Worm (Caenorhabditis elegans) whole organism, early embryonic: ENCODE results near the gene F11E6.6.

Experiments
- ama-1 ChIP-seq: fragments of 150-350 bp; optimal IDR thresholded peaks from 2 replicates; lab custom pipeline; 2014
- ceh-13 ChIP-seq: fragments of 200-800 bp; sonication (Bioruptor generic); optimal IDR thresholded peaks from 2 replicates; lab custom pipeline; 2018; ENCODE audit warnings: mild to moderate bottlenecking, missing genetic modification characterization, missing compliant biosample characterization
- ceh-36 ChIP-seq: sonication (generic microtip); optimal IDR thresholded peaks from 2 replicates; lab custom pipeline; 2016; ENCODE audit warnings: missing genetic modification characterization, inconsistent platforms, missing compliant biosample characterization
- flt-1 ChIP-seq: fragments of 200-800 bp; sonication (Bioruptor generic); IDR thresholded peaks from 2 replicates; pipeline ENCODE4 v1.3.6; 2022; ENCODE audit warnings: missing genetic modification characterization, missing compliant biosample characterization
- hmbx-1 ChIP-seq: sonication (generic microtip); optimal IDR thresholded peaks from 2 replicates; lab custom pipeline; 2016; ENCODE audit warnings: mild to moderate bottlenecking, missing genetic modification characterization, missing compliant biosample characterization
- hnd-1 ChIP-seq: sonication (generic microtip); optimal IDR thresholded peaks from 2 replicates; lab custom pipeline; 2016; ENCODE audit warnings: missing genetic modification characterization, missing compliant biosample characterization
- pes-1 ChIP-seq: fragments of 200-800 bp; sonication (Bioruptor generic); IDR thresholded peaks from 2 replicates; pipeline ENCODE4 v1.3.6; 2022; ENCODE audit warnings: missing genetic modification reagents, missing genetic modification characterization, missing compliant biosample characterization
- scrt-1 ChIP-seq: fragments of 200-800 bp; sonication (Bioruptor generic); IDR thresholded peaks from 2 replicates; pipeline ENCODE4 v1.3.6; 2022; ENCODE audit warnings: missing genetic modification characterization, missing compliant biosample characterization
- sea-1 ChIP-seq: fragments of 200-800 bp; sonication (Bioruptor generic); conservative IDR thresholded peaks from 2 replicates; pipeline ENCODE4 v1.3.6; 2022; ENCODE audit warnings: missing genetic modification characterization, missing compliant biosample characterization
- tbx-11 ChIP-seq: fragments of 200-800 bp; sonication (Bioruptor generic); IDR thresholded peaks from 2 replicates; pipeline ENCODE4 v1.3.6; 2022; ENCODE audit warnings: missing genetic modification characterization, missing compliant biosample characterization
- tbx-37 ChIP-seq: fragments of 200-800 bp; sonication (Bioruptor generic); conservative IDR thresholded peaks from 2 replicates; pipeline ENCODE4 v1.3.6; 2022; ENCODE audit warnings: missing genetic modification reagents, missing genetic modification characterization, missing compliant biosample characterization
- tra-4 ChIP-seq: sonication (generic microtip); optimal IDR thresholded peaks from 2 replicates; lab custom pipeline; 2017; ENCODE audit warnings: missing genetic modification characterization, missing compliant biosample characterization

DNA sequence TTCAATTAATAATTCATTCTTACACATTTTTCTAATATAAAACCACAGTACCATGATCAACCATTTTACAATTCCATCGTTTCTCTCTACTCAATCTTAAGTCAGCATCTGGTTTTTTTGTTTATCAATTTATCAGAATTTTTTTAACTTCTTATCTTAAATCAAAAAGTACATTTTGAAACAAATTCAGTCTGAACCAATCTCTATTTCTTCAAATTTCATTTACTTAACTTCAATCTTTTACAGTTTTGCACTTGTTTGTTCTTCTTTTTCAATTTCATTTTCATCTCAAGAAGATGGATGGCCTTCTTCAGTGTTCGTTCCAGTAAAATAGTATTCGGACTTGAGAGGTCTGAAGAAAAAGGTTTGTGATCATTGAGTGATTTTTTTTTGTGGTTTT is 7.2 kb upstream of the F11E6.6 start, which contains the start of gene gba-3:
- TF ChIP-seq pes-1 (GFP tag; lab: Robert Waterston, UW) (no peak), ama-1 (lab: Kevin White, UChicago) (no peak), flt-1 (no peak), tbx-37 (GFP tag; lab: Robert Waterston, UW) (no peak), ceh-13 (GFP tag; lab: Kevin White, UChicago) (no peak), ceh-36 (tag; lab: Kevin White, UChicago) (no peak), tra-4 (tag; lab: Kevin White, UChicago) (no peak), hnd-1 (tag; lab: Kevin White, UChicago) (no peak), hmbx-1 (tag; lab: Kevin White, UChicago) (no peak), tbx-11 (no peak), sea-1 (no peak), scrt-1 (GFP tag; lab: Robert Waterston, UW) (no peak)
